Fruit fly (Drosophila melanogaster) ovary, adult (tissue): ENCODE data around the gene CG1801.

Source experiments
- CG17801 ChIP-seq: fragments of 200-800 bp; optimal IDR thresholded peaks from 2 replicates; lab custom pipeline; 2019; ENCODE audit warnings: missing biosample characterization, mild to moderate bottlenecking, missing genetic modification characterization, moderate library complexity; ENCODE audit not compliant: partially characterized antibody

CG1801 gene

dm6 chrX:21317422-21317821, at the start of gene CG1801:
Gene CG1801, minus strand, starts transcription at chrX:21317522.
- no peak for TF ChIP-seq CG17801

dm6 chrX:21366311-21366990, 49.1 kb upstream of the CG1801 start:
- TF ChIP-seq CG17801: peak; percentile 94

DNA sequence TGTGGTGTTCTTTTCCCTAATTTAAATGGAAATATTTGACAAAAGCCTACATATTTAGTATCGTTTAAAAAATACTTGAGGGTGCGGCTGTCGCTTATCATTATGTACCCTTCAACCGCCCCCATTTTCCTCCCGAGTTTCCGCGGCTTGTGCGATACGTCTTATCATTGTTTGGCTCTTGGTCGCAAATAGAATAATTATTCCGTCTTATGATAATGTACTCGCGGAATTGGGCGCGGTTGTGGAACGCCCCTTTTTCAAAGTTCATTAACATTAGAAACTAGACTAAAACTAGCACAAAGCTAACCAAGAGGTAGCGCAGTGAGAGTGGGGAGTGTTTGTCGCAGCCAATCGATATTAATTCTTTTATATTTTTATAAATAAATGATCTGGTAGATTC, 48.1 kb upstream of the CG1801 start:
- TF ChIP-seq CG17801: no peak

- no peak for TF ChIP-seq CG17801
These were observed 45.6 kb upstream of the CG1801 start, which contains the start of the genes bbx and waw for dm6 chrX:21362878-21363277. Gene bbx, plus strand, starts transcription at chrX:21363028. Gene waw, plus strand, starts transcription at chrX:21363028.

DNA sequence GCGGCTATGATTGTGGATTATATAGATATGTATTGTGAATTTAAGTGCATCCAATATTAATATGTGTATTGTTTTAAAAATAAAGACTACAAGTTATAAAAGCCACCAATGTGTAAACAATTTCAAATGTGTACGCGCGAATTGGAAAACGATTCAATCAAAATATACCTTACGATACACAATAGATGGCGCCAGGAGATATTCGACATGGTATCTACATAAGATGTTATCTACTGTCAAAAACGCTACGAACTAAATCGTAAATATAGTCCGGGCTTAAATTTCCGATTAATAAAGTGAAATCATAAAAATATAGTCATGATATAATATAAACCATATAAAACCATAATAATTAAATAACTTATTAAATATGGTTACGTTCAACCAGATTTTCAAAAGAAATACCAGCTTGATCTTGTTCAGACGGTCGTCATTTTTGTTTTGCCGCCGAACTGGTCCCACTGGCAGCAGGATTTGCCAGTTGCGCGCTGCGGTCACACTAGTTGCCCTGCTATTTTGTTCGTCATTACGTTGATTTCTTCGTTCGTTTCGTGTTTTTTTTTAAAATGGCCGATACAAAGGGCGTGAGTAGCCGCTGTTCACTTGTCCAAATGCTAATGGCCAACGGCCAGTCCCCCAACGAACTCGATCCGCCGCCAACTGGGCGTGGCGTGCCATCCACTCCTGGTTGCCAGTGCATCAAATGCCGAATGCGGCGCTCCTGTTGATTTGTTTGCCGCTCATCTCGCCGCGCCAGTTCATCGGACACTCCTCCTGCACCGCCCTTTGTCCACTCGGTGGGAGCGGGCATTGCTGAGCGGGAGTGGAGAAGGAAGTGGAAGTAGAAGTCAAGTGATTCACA, 40.7 kb upstream of the CG1801 start, which contains the start of gene Septin1:
Septin1 (plus strand) TSS at position 477 of the 862 bp plus-strand sequence.
- no peak for TF ChIP-seq CG17801

dm6 chrX:21353541-21353940, 36.2 kb upstream of the CG1801 start:
- no peak for TF ChIP-seq CG17801

- TF ChIP-seq CG17801: no peak
These were observed 34.0 kb upstream of the CG1801 start for dm6 chrX:21351210-21351824.

DNA sequence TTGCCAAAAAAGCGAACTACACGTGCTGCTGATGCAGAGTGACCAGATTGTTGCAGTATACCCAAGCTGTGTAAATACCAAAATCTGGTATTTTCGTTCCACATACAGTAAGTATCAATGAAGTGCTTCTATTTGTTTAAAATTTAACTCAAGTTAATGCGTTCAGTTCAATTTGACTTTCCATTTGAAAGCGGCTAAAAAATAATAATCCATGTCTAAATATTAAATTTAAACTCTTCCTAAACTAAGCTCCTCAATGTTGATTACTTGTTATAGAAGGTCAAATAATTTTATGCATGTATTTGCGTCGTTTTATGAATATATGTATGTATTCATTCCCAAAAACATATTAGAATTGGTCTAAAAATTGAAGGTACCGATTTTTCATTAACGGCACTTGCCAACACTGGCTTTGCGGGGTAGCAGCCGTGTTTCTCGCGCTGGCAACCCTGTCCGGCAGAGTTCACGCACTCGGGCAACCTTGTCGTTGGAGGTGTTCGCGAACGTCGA, 32.5 kb upstream of the CG1801 start, which contains the start of the genes peng and sol:
peng (minus strand) TSS at position 44 of the 510 bp plus-strand sequence.
sol (plus strand) TSS at position 481 of the 510 bp plus-strand sequence.
- TF ChIP-seq CG17801: peak; percentile 56

DNA sequence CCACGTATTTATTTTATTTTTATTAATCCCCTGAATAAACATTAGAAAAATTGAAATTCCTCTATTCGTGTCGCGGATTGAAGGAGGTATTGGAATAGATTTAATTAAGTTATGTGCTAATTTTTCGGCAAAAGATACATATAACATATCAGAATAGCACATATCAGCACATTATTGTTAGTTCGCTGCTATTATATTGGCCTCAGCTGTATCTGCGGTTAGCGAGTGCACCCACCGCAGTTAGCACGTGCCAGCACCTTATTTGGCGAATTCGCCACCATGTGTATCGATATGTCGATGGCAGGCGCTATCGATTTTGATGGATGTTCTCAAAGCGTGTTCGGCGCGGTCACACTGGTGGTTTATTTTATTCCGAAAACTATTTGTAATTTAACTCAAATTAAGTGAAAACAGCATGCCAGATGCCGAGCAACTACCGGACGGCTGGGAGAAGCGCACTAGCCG, 27.7 kb upstream of the CG1801 start, which contains the start of gene dod:
dod (plus strand) TSS at position 323 of the 465 bp plus-strand sequence.
- peak; percentile 56 for TF ChIP-seq CG17801

- TF ChIP-seq CG17801: peak; percentile 95
These were observed 22.2 kb upstream of the CG1801 start, which contains the start of the genes tty and fliI for dm6 chrX:21339476-21339931. Gene tty, minus strand, starts transcription at chrX:21339676. Gene fliI, plus strand, starts transcription at chrX:21339741.

DNA sequence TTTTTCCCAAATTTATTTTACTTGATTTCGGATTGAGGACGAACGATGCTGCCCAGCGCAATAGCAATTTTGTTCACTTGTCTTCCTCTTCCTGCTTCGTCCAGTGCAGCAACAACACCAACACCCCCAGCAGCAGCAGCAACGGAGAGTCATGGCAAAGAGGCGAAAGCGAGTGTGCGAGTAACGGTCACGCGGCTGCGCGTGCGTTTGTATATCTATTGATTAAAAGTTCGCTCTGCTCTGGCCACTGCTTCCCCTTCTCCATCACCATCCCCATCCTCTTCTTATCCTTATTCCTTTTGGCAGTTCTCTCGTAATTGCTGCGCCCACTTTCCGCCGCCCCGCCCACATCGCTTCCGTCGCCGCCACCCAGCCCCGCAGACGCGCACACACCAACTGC, 20.8 kb upstream of the CG1801 start:
- no peak for TF ChIP-seq CG17801

- no peak for TF ChIP-seq CG17801
These were observed 19.7 kb upstream of the CG1801 start for dm6 chrX:21337057-21337456.

DNA sequence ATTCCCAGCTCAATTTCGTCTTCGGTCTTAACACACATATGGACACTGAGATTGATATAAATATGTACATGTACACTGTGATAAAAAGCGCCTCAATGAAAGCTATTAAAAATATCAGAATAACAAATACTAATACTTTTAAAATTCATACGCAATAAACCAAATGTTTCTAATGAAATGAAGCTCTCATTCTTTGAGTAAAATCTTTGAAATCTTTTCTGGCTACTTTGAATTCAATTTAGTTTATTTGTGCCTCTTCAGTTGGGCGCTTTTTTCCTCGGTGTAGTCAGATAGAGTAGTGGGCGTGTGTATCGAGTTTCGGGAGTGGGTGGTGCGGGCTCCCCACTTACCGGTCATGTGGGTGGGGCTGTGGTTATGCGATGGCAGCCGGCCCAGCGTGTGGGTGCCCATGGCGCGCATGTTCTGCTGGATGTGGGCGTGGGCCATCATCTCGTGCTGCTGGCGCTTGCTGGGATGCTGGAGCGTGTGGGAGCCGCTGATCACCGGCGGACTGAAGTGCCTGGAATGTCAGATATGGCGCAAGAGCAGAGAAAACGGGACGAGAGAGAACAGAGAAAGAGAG, 17.3 kb upstream of the CG1801 start:
- no peak for TF ChIP-seq CG17801

DNA sequence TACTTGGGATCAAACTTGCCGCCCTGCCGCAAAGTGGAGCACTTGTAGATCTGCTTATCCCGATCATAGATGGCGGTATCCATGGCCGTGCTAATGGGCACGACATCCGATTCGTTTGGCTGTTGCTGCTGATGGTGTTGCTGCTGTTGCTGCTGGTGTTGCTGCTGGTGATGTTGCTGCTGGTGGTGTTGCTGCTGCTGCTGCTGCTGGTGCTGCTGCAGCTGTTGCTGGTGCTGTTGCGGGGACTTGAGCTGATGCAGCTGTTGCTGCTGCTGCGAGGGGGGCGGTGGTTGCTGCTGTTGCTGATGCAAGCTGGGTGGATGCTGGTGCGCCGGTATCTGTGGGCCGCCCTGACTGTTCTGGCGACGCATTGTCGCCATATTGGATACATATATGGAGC, 15.8 kb upstream of the CG1801 start:
- no peak for TF ChIP-seq CG17801

dm6 chrX:21323933-21324688, 6.8 kb upstream of the CG1801 start, which contains the start of the genes Dd and CG1486:
Gene Dd, minus strand, starts transcription at chrX:21324009.
Gene CG1486, plus strand, starts transcription at chrX:21324046.
- peak; percentile 50 for TF ChIP-seq CG17801
